Fruit fly (Drosophila melanogaster): Measurements from ENCODE around the gene Epg5.
A peak's percentile ranks its signal among the peaks of the same experiment; 100 is the strongest.

The Epg5 gene

DNA sequence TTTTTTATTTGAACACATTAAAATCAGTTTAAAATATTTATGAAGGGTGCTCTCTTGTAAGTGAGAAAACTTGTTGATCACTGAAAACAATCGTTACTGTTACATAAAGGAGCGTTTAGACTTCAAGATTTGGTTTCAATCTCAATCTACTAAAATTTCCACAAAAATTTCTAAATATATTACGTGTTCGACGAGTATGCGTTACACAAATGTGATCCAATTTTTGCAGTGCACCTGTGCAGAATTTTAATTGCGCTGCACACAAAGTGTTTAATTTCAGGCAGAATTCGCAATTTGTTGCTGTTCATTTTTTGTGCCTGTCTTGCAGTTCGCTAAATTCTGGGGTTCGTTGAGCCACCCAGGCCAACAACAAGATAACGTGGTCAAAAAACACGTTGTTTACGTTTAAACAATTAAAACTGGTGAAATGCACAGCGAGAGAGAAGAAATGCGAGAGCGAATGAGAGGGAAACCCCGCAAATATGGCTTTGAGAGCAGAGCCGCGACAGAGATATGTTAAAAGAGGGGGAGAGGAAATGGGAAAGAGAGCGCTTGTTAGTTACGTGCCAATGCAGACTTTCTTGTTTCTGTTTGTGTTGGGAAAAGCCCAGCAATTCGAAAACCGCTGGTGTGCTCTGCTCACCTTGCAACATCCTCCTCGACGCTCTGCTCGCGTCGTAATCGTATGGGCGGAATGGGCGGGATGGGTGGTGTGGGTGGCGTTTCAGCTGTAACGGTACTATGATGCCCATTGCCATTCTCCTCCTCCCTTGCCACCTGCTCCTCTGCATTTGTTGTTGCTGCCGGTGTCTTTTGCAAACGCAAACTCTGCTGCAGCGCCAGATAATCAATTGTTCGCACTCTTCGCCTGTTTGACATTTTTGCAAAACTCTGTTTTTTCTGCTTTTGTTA lies 16.1 kb downstream of the Epg5 start:
- 0 out of 4 replicates have a peak, but pooled peaks have one; percentile 1 for TF ChIP-seq chinmo (GFP tag; IDR thresholded peaks at IDR 0.05; ENCODE audit: partially characterized antibody)
- TF ChIP-seq Ets65A (GFP tag), result no peak
- TF ChIP-seq lbe (GFP tag; optimal IDR thresholded peaks at IDR 0.05), result peak; percentile 36
- no peak for TF ChIP-seq H2.0 (GFP tag; IDR thresholded peaks at IDR 0.05)
- no peak for TF ChIP-seq Sry-δ (GFP tag; optimal IDR thresholded peaks at IDR 0.05)
- TF ChIP-seq ci (GFP tag; IDR thresholded peaks at IDR 0.05), result no peak
- no peak for TF ChIP-seq schlank (tag; optimal IDR thresholded peaks at IDR 0.05)
- TF ChIP-seq sens (GFP tag), result peak; percentile 69
- TF ChIP-seq CG17359 (tag; optimal IDR thresholded peaks at IDR 0.05), result no peak
- no peak for TF ChIP-seq bigmax (GFP tag; optimal IDR thresholded peaks at IDR 0.05)
- no peak for TF ChIP-seq tup (GFP tag; optimal IDR thresholded peaks at IDR 0.05)
- TF ChIP-seq CG1024 (GFP tag; IDR thresholded peaks at IDR 0.05), result no peak
- TF ChIP-seq CG3995 (GFP tag; optimal IDR thresholded peaks at IDR 0.05), result no peak
- TF ChIP-seq Dad (GFP tag; optimal IDR thresholded peaks at IDR 0.05), result no peak
- TF ChIP-seq zen2 (GFP tag; IDR thresholded peaks at IDR 0.05; ENCODE audit: partially characterized antibody), result no peak
- 0 out of 2 replicates have a peak, but pooled peaks have one; percentile 12 for TF ChIP-seq seq (GFP tag; IDR thresholded peaks at IDR 0.05)
- peak; percentile 86 to 89 for TF ChIP-seq Trl (optimal IDR thresholded peaks at IDR 0.05)
- no peak for TF ChIP-seq Trl (GFP tag; optimal IDR thresholded peaks at IDR 0.05)
- TF ChIP-seq CG4707 (GFP tag; optimal IDR thresholded peaks at IDR 0.05), result no peak
- TF ChIP-seq CG4360 (GFP tag; IDR thresholded peaks at IDR 0.05), result no peak
- TF ChIP-seq Pdp1 (GFP tag; optimal IDR thresholded peaks at IDR 0.05), result no peak
- TF ChIP-seq Chrac-16 (GFP tag; optimal IDR thresholded peaks at IDR 0.05), result no peak
- no peak for TF ChIP-seq hb (GFP tag; IDR thresholded peaks at IDR 0.05; ENCODE audit: partially characterized antibody)
- no peak for TF ChIP-seq CG3281 (GFP tag; optimal IDR thresholded peaks at IDR 0.05)
- TF ChIP-seq HHEX (GFP tag; optimal IDR thresholded peaks at IDR 0.05), result no peak
- peak; percentile 59 for TF ChIP-seq Med (GFP tag)
- TF ChIP-seq CG9797 (GFP tag; optimal IDR thresholded peaks at IDR 0.05), result no peak
- peak; percentile 67 for TF ChIP-seq crol (GFP tag; IDR thresholded peaks at IDR 0.05)
- no peak for TF ChIP-seq her (GFP tag; optimal IDR thresholded peaks at IDR 0.05)
- TF ChIP-seq phol (tag; optimal IDR thresholded peaks at IDR 0.05), result peak; percentile 22
- TF ChIP-seq lab (GFP tag; optimal IDR thresholded peaks at IDR 0.05), result no peak
- TF ChIP-seq caup (GFP tag; optimal IDR thresholded peaks at IDR 0.05; ENCODE audit: severe bottlenecking), result no peak
- no peak for TF ChIP-seq CG10267 (tag; optimal IDR thresholded peaks at IDR 0.05)

DNA sequence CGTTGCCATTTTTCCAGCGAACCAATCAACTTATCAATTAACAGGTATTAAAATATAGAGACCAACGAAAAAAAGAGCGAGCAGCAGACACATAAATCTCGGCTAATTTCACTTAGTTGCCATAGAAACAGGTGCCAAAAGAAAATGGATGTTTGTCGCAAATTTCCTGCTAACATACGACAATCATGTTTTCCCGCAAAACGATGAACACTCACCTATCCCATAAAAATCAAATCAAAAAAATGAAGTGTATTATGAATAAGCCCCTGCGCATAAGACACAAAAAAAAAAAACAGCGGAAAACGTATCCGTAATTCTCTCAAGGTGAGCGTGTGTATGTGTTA lies 16.9 kb downstream of the Epg5 start:
- TF ChIP-seq Med (GFP tag) (peak; percentile 79), CG7786 (GFP tag; optimal IDR thresholded peaks at IDR 0.05) (peak; percentile 44), CG1832 (GFP tag; optimal IDR thresholded peaks at IDR 0.05) (no peak), Bdp1 (GFP tag; optimal IDR thresholded peaks at IDR 0.05) (no peak), sqz (GFP tag; optimal IDR thresholded peaks at IDR 0.05) (peak; percentile 15), CG4820 (GFP tag; optimal IDR thresholded peaks at IDR 0.05) (no peak), CG31441 (GFP tag; IDR thresholded peaks at IDR 0.05) (peak; percentile 4; the same call in 1 of the 2 replicates), CG7556 (GFP tag; optimal IDR thresholded peaks at IDR 0.05) (peak; percentile 30), GATAe (GFP tag; conservative IDR thresholded peaks at IDR 0.05) (0 out of 2 replicates have a peak, but pooled peaks have one; percentile 7), psq (GFP tag; optimal IDR thresholded peaks at IDR 0.05) (peak; percentile 11), eve (GFP tag; optimal IDR thresholded peaks at IDR 0.05) (no peak), Ets65A (GFP tag) (peak; percentile 85), CG18262 (tag; optimal IDR thresholded peaks at IDR 0.05) (peak; percentile 42), kay (GFP tag; optimal IDR thresholded peaks at IDR 0.05) (peak; percentile 18), crol (GFP tag; IDR thresholded peaks at IDR 0.05) (peak; percentile 64; the same call in 1 of the 2 replicates), grn (GFP tag; optimal IDR thresholded peaks at IDR 0.05) (peak; percentile 24), CG8944 (GFP tag; optimal IDR thresholded peaks at IDR 0.05) (no peak), sima (GFP tag; optimal IDR thresholded peaks at IDR 0.05) (peak; percentile 3), Hey (tag; optimal IDR thresholded peaks at IDR 0.05) (peak; percentile 33)

All from whole organism, embryonic.